Fruit fly (Drosophila melanogaster): Measurements from ENCODE around the gene ghi.

The ghi gene

DNA sequence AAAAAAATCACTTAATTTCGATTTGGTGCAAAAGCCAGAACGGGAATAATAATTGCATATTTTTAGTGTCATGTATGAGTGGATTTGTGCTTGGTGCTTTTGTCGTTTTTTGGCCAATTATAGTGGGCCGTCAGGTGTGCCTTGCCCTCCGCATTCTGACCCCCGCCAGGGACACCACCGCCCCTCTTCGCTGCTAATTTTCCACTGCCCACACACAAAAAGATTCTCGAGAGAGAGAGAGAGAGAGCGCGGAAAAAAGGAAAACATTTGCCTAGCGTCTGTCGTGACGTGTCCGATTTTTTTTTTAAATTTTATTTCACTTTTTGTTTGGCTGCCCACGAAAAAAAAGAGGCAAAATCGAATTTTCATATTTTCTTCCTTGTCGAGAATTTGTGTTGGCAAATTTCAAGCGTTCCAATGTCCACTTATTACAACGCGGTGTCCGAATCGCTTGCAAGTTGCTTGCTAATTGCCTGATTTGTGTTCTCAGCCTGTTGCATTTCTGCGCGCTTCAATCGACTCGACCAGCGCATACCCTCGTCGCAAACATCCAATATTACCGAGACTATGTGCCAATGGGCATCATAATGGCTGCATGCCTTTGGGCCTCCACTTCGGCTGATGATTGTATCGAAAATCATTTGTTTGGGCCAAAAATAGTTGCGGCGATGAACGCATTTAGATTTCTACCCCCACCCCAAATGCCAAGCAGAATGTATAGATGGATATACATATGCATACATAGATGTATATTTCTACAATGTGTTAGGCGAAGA, 19.6 kb upstream of the ghi start:
- TF ChIP-seq pan (optimal IDR thresholded peaks at IDR 0.05) = no peak
- peak; percentile 7 for TF ChIP-seq Dif (GFP tag; optimal IDR thresholded peaks at IDR 0.05; ENCODE audit: partially characterized antibody)

- no peak for TF ChIP-seq sv (GFP tag; optimal IDR thresholded peaks at IDR 0.05)
- no peak for TF ChIP-seq GATAd (GFP tag; optimal IDR thresholded peaks at IDR 0.05)
- TF ChIP-seq Rel (GFP tag; optimal IDR thresholded peaks at IDR 0.05) = no peak
- no peak for TF ChIP-seq Rel (tag; optimal IDR thresholded peaks at IDR 0.05)
- no peak for TF ChIP-seq Sp1 (GFP tag; optimal IDR thresholded peaks at IDR 0.05)
- TF ChIP-seq dl (GFP tag; optimal IDR thresholded peaks at IDR 0.05; ENCODE audit: insufficient read depth in 1 of 2, partially characterized antibody in 2 of 2) = no peak
- TF ChIP-seq N (GFP tag; optimal IDR thresholded peaks at IDR 0.05) = no peak
- no peak for TF ChIP-seq Hr83 (GFP tag; optimal IDR thresholded peaks at IDR 0.05; ENCODE audit: poor library complexity, severe bottlenecking)
- no peak for TF ChIP-seq h (GFP tag; optimal IDR thresholded peaks at IDR 0.05)
- TF ChIP-seq OdsH (GFP tag; optimal IDR thresholded peaks at IDR 0.05) = no peak
- no peak for TF ChIP-seq br (GFP tag; optimal IDR thresholded peaks at IDR 0.05)
- TF ChIP-seq dsf (GFP tag; optimal IDR thresholded peaks at IDR 0.05; ENCODE audit: borderline replicate concordance) = no peak
- TF ChIP-seq Mio (GFP tag; optimal IDR thresholded peaks at IDR 0.05) = no peak
- no peak for TF ChIP-seq Hnf4 (GFP tag; optimal IDR thresholded peaks at IDR 0.05)
- TF ChIP-seq Jra (GFP tag; optimal IDR thresholded peaks at IDR 0.05) = no peak
- no peak for TF ChIP-seq Hr78 (GFP tag; optimal IDR thresholded peaks at IDR 0.05)
These were observed 18.7 kb upstream of the ghi start for dm6 chr3L:9432810-9433587.

- TF ChIP-seq pan (optimal IDR thresholded peaks at IDR 0.05) = no peak
- TF ChIP-seq dl (GFP tag; optimal IDR thresholded peaks at IDR 0.05; ENCODE audit: insufficient read depth in 1 of 2, partially characterized antibody in 2 of 2) = no peak
- no peak for TF ChIP-seq lola (GFP tag; optimal IDR thresholded peaks at IDR 0.05)
- no peak for TF ChIP-seq brk (GFP tag; optimal IDR thresholded peaks at IDR 0.05)
- TF ChIP-seq ey (GFP tag; optimal IDR thresholded peaks at IDR 0.05) = peak; percentile 65
- peak; percentile 70 for TF ChIP-seq rgr (GFP tag; optimal IDR thresholded peaks at IDR 0.05)
- no peak for TF ChIP-seq Vsx2 (GFP tag; optimal IDR thresholded peaks at IDR 0.05; ENCODE audit: partially characterized antibody)
- TF ChIP-seq foxo (GFP tag; optimal IDR thresholded peaks at IDR 0.05) = peak; percentile 38 to 82
- TF ChIP-seq woc (GFP tag; optimal IDR thresholded peaks at IDR 0.05) = no peak
- peak; percentile 59 for TF ChIP-seq Jra (GFP tag; optimal IDR thresholded peaks at IDR 0.05)
- TF ChIP-seq fru (GFP tag; optimal IDR thresholded peaks at IDR 0.05) = peak; percentile 50
- peak; percentile 74 for TF ChIP-seq Hnf4 (GFP tag; optimal IDR thresholded peaks at IDR 0.05)
- TF ChIP-seq Dfd (GFP tag; optimal IDR thresholded peaks at IDR 0.05) = no peak
- no peak for TF ChIP-seq Rel (GFP tag; optimal IDR thresholded peaks at IDR 0.05)
- TF ChIP-seq Rel (tag; optimal IDR thresholded peaks at IDR 0.05) = peak; percentile 26
- no peak for TF ChIP-seq Dif (GFP tag; optimal IDR thresholded peaks at IDR 0.05; ENCODE audit: partially characterized antibody)
- TF ChIP-seq usp (GFP tag; optimal IDR thresholded peaks at IDR 0.05) = no peak
- no peak for TF ChIP-seq Abd-B (GFP tag; optimal IDR thresholded peaks at IDR 0.05)
- no peak for TF ChIP-seq jim (GFP tag; optimal IDR thresholded peaks at IDR 0.05)
- TF ChIP-seq psq (GFP tag; optimal IDR thresholded peaks at IDR 0.05) = peak; percentile 37
- TF ChIP-seq CrebA (GFP tag; optimal IDR thresholded peaks at IDR 0.05; ENCODE audit: borderline replicate concordance) = no peak
- TF ChIP-seq dmrt93B (GFP tag; optimal IDR thresholded peaks at IDR 0.05) = no peak
- peak; percentile 26 for TF ChIP-seq CG32264 (GFP tag; optimal IDR thresholded peaks at IDR 0.05)
- TF ChIP-seq Sp1 (GFP tag; optimal IDR thresholded peaks at IDR 0.05) = peak; percentile 13
- TF ChIP-seq Hr83 (GFP tag; optimal IDR thresholded peaks at IDR 0.05; ENCODE audit: poor library complexity, severe bottlenecking) = peak; percentile 73
- TF ChIP-seq sv (GFP tag; optimal IDR thresholded peaks at IDR 0.05) = peak; percentile 53
- TF ChIP-seq dsf (GFP tag; optimal IDR thresholded peaks at IDR 0.05; ENCODE audit: borderline replicate concordance) = no peak
- TF ChIP-seq N (GFP tag; optimal IDR thresholded peaks at IDR 0.05) = no peak
- TF ChIP-seq h (GFP tag; optimal IDR thresholded peaks at IDR 0.05) = peak; percentile 56
- TF ChIP-seq sage (GFP tag; optimal IDR thresholded peaks at IDR 0.05) = peak; percentile 31
- peak; percentile 65 for TF ChIP-seq OdsH (GFP tag; optimal IDR thresholded peaks at IDR 0.05)
- TF ChIP-seq Hr78 (GFP tag; optimal IDR thresholded peaks at IDR 0.05) = no peak
- no peak for TF ChIP-seq Mio (GFP tag; optimal IDR thresholded peaks at IDR 0.05)
- no peak for TF ChIP-seq CG9705 (GFP tag; optimal IDR thresholded peaks at IDR 0.05)
- no peak for TF ChIP-seq tai (GFP tag; optimal IDR thresholded peaks at IDR 0.05)
- peak; percentile 23 for TF ChIP-seq HLH106 (tag; optimal IDR thresholded peaks at IDR 0.05)
- TF ChIP-seq Myc (optimal IDR thresholded peaks at IDR 0.05) = no peak
- TF ChIP-seq br (GFP tag; optimal IDR thresholded peaks at IDR 0.05) = peak; percentile 55
- no peak for TF ChIP-seq GATAd (GFP tag; optimal IDR thresholded peaks at IDR 0.05)
These were observed 16.4 kb upstream of the ghi start, which contains the start of gene CG42526 for dm6 chr3L:9435315-9435714. Gene CG42526, minus strand, starts transcription at chr3L:9435399.

Data from whole organism, wandering third instar larva.